Worm (Caenorhabditis elegans) whole organism, young adult: ENCODE data around the gene Y22F5A.11.

ENCODE experiments used
- C06A6.2 ChIP-seq: fragments of 200-800 bp; sonication (Bioruptor generic); conservative IDR thresholded peaks from 2 replicates; pipeline ENCODE4 v1.3.6; 2022; ENCODE audit warnings: missing genetic modification characterization, missing compliant biosample characterization
- C17E4.6 ChIP-seq: fragments of 200-800 bp; sonication (Bioruptor generic); IDR thresholded peaks from 2 replicates; pipeline ENCODE4 v1.3.6; 2022; ENCODE audit warnings: missing genetic modification reagents, missing genetic modification characterization, missing compliant biosample characterization
- D2030.7 ChIP-seq: fragments of 200-800 bp; sonication (Bioruptor generic); IDR thresholded peaks from 2 replicates; pipeline ENCODE4 v1.3.6; 2022; ENCODE audit warnings: missing genetic modification reagents, missing genetic modification characterization, missing compliant biosample characterization
- F37B4.10 ChIP-seq: fragments of 200-800 bp; sonication (Bioruptor generic); IDR thresholded peaks from 2 replicates; pipeline ENCODE4 v1.3.6; 2022; ENCODE audit warnings: missing genetic modification characterization, missing compliant biosample characterization
- F39B2.1 ChIP-seq: fragments of 200-800 bp; sonication (Bioruptor generic); IDR thresholded peaks from 2 replicates; pipeline ENCODE4 v1.3.6; 2022; ENCODE audit warnings: missing genetic modification reagents, missing genetic modification characterization, missing compliant biosample characterization
- F57A8.1 ChIP-seq: fragments of 200-800 bp; sonication (Bioruptor generic); optimal IDR thresholded peaks from 2 replicates; lab custom pipeline; 2018; ENCODE audit warnings: mild to moderate bottlenecking, missing genetic modification characterization, moderate library complexity, missing compliant biosample characterization
- K11D2.4 ChIP-seq: fragments of 200-800 bp; sonication (Bioruptor generic); IDR thresholded peaks from 2 replicates; pipeline ENCODE4 v1.3.6; 2022; ENCODE audit warnings: missing genetic modification reagents, missing genetic modification characterization, missing compliant biosample characterization
- K12H6.12 ChIP-seq: fragments of 200-800 bp; sonication (Bioruptor generic); optimal IDR thresholded peaks from 2 replicates; lab custom pipeline; 2018; ENCODE audit warnings: mild to moderate bottlenecking, missing genetic modification characterization, missing compliant biosample characterization
- T07F8.4 ChIP-seq: sonication (generic microtip); optimal IDR thresholded peaks from 2 replicates; lab custom pipeline; 2016; ENCODE audit warnings: mild to moderate bottlenecking, missing genetic modification characterization, moderate library complexity, missing compliant biosample characterization
- T26A5.8 ChIP-seq: sonication (generic microtip); optimal IDR thresholded peaks from 2 replicates; lab custom pipeline; 2016; ENCODE audit warnings: missing genetic modification characterization, missing compliant biosample characterization
- Y56A3A.18 ChIP-seq: fragments of 200-800 bp; sonication (Bioruptor generic); IDR thresholded peaks from 2 replicates; pipeline ENCODE4 v1.3.6; 2022; ENCODE audit warnings: missing genetic modification reagents, missing genetic modification characterization, missing compliant biosample characterization
- ZK185.1 ChIP-seq: sonication (generic microtip); optimal IDR thresholded peaks from 2 replicates; lab custom pipeline; 2016; ENCODE audit warnings: mild to moderate bottlenecking, missing genetic modification characterization, missing compliant biosample characterization; ENCODE audit not compliant: poor library complexity, severe bottlenecking
- atf-7 ChIP-seq: sonication (generic microtip); optimal IDR thresholded peaks from 2 replicates; lab custom pipeline; 2017; ENCODE audit warnings: mild to moderate bottlenecking, missing genetic modification characterization, missing compliant biosample characterization
- attf-5 ChIP-seq: fragments of 200-800 bp; sonication (Bioruptor generic); optimal IDR thresholded peaks from 2 replicates; lab custom pipeline; 2018; ENCODE audit warnings: mild to moderate bottlenecking, missing genetic modification characterization, missing compliant biosample characterization
- bed-1 ChIP-seq: fragments of 200-800 bp; sonication (Bioruptor generic); IDR thresholded peaks from 2 replicates; pipeline ENCODE4 v1.3.6; 2022; ENCODE audit warnings: missing genetic modification reagents, missing genetic modification characterization, missing compliant biosample characterization
- cebp-1 ChIP-seq, 2 experiments: fragments of 200-800 bp in 1 of 2; sonication (Bioruptor generic) in 1 of 2; sonication (generic microtip) in 1 of 2; IDR thresholded peaks in 1 of 2; optimal IDR thresholded peaks in 1 of 2; 2 replicates each; pipeline versions ENCODE4 v1.3.6 to Lab custom; 2017 to 2022; ENCODE audit warnings: missing compliant biosample characterization in 2 of 2, missing genetic modification characterization in 2 of 2, mild to moderate bottlenecking in 1 of 2, missing genetic modification reagents in 1 of 2, moderate library complexity in 1 of 2
- cebp-2 ChIP-seq: fragments of 200-800 bp; sonication (Bioruptor generic); IDR thresholded peaks from 2 replicates; pipeline ENCODE4 v1.3.6; 2022; ENCODE audit warnings: missing genetic modification characterization, missing compliant biosample characterization
- ceh-79 ChIP-seq: sonication (generic microtip); optimal IDR thresholded peaks from 2 replicates; lab custom pipeline; 2017; ENCODE audit warnings: mild to moderate bottlenecking, missing genetic modification characterization, missing compliant biosample characterization
- die-1 ChIP-seq: sonication (generic microtip); optimal IDR thresholded peaks from 2 replicates; lab custom pipeline; 2016; ENCODE audit warnings: missing genotype, mild to moderate bottlenecking, missing genetic modification characterization, missing compliant biosample characterization
- efl-1 ChIP-seq: fragments of 150-350 bp; optimal IDR thresholded peaks from 2 replicates; lab custom pipeline; 2014; ENCODE audit warnings: missing biosample characterization, missing genetic modification reagents, missing genetic modification characterization
- egl-18 ChIP-seq: fragments of 200-800 bp; sonication (Bioruptor generic); IDR thresholded peaks from 2 replicates; pipeline ENCODE4 v1.3.6; 2022; ENCODE audit warnings: missing genetic modification reagents, missing genetic modification characterization, missing compliant biosample characterization
- fkh-3 ChIP-seq: sonication (generic microtip); optimal IDR thresholded peaks from 2 replicates; lab custom pipeline; 2016; ENCODE audit warnings: mild to moderate bottlenecking, missing genetic modification characterization, missing compliant biosample characterization
- hlh-12 ChIP-seq: sonication (generic microtip); optimal IDR thresholded peaks from 2 replicates; lab custom pipeline; 2016; ENCODE audit warnings: missing genetic modification characterization, missing compliant biosample characterization
- hmg-1.2 ChIP-seq: fragments of 200-800 bp; sonication (Bioruptor generic); IDR thresholded peaks from 2 replicates; pipeline ENCODE4 v1.3.6; 2022; ENCODE audit warnings: missing genetic modification reagents, missing genetic modification characterization, missing compliant biosample characterization
- hrde-1 ChIP-seq: sonication (generic microtip); optimal IDR thresholded peaks from 2 replicates; lab custom pipeline; 2016; ENCODE audit warnings: missing genetic modification characterization, mild to moderate bottlenecking, missing compliant biosample characterization, moderate library complexity, missing genotype, missing genetic modification reagents, borderline replicate concordance
- hsf-1 ChIP-seq: fragments of 200-800 bp; sonication (Bioruptor generic); IDR thresholded peaks from 2 replicates; pipeline ENCODE4 v1.3.6; 2022; ENCODE audit warnings: missing genetic modification reagents, missing genetic modification characterization, missing compliant biosample characterization
- lag-1 ChIP-seq: fragments of 200-800 bp; sonication (Bioruptor generic); IDR thresholded peaks from 2 replicates; pipeline ENCODE4 v1.3.6; 2022; ENCODE audit warnings: missing genetic modification reagents, missing genetic modification characterization, missing compliant biosample characterization
- lin-35 ChIP-seq, 3 experiments: fragments of 150-350 bp in 2 of 3; sonication (generic microtip) in 1 of 3; optimal IDR thresholded peaks; 2 replicates each; lab custom pipeline; 2014 to 2018; ENCODE audit warnings: missing biosample characterization in 3 of 3, missing genetic modification characterization in 3 of 3, missing genetic modification reagents in 3 of 3
- lin-40 ChIP-seq: sonication (generic microtip); optimal IDR thresholded peaks from 2 replicates; lab custom pipeline; 2016; ENCODE audit warnings: missing genetic modification characterization, mild to moderate bottlenecking, missing compliant biosample characterization, missing genotype, missing genetic modification reagents
- lsy-27 ChIP-seq: sonication (generic microtip); optimal IDR thresholded peaks from 2 replicates; lab custom pipeline; 2017; ENCODE audit warnings: missing genetic modification characterization, mild to moderate bottlenecking, missing compliant biosample characterization, antibody characterized with exemption, missing genotype, borderline replicate concordance; ENCODE audit not compliant: insufficient read depth
- madf-8 ChIP-seq: fragments of 200-800 bp; sonication (Bioruptor generic); conservative IDR thresholded peaks from 2 replicates; pipeline ENCODE4 v1.3.6; 2022; ENCODE audit warnings: missing genetic modification reagents, missing genetic modification characterization, missing compliant biosample characterization
- nfya-2 ChIP-seq: fragments of 200-800 bp; sonication (Bioruptor generic); IDR thresholded peaks from 2 replicates; pipeline ENCODE4 v1.3.6; 2022; ENCODE audit warnings: missing genetic modification reagents, missing genetic modification characterization, missing compliant biosample characterization
- pbrm-1 ChIP-seq: fragments of 200-800 bp; sonication (Bioruptor generic); IDR thresholded peaks from 2 replicates; pipeline ENCODE4 v1.3.6; 2022; ENCODE audit warnings: missing genetic modification reagents, missing genetic modification characterization, missing compliant biosample characterization
- rcor-1 ChIP-seq: fragments of 200-800 bp; sonication (Bioruptor generic); IDR thresholded peaks from 2 replicates; pipeline ENCODE4 v1.3.6; 2022; ENCODE audit warnings: missing genetic modification reagents, missing genetic modification characterization, missing compliant biosample characterization
- rpc-1 ChIP-seq, 2 experiments: fragments of 150-350 bp in 1 of 2; sonication (generic microtip) in 1 of 2; optimal IDR thresholded peaks; 2 replicates each; lab custom pipeline; 2014 to 2018; ENCODE audit warnings: missing biosample characterization in 1 of 2, missing genetic modification characterization in 1 of 2, missing genetic modification reagents in 1 of 2, missing genotype in 1 of 2
- sdz-38 ChIP-seq: sonication (generic microtip); optimal IDR thresholded peaks from 2 replicates; lab custom pipeline; 2016; ENCODE audit warnings: missing genotype, missing genetic modification characterization, missing compliant biosample characterization
- sea-2 ChIP-seq: fragments of 200-800 bp; sonication (Bioruptor generic); IDR thresholded peaks from 2 replicates; pipeline ENCODE4 v1.3.6; 2022; ENCODE audit warnings: missing genetic modification characterization, missing compliant biosample characterization
- snpc-1.1 ChIP-seq: sonication (generic microtip); optimal IDR thresholded peaks from 2 replicates; lab custom pipeline; 2017; ENCODE audit warnings: missing genetic modification characterization, mild to moderate bottlenecking, missing compliant biosample characterization, antibody characterized with exemption, moderate library complexity, missing genotype, missing genetic modification reagents; ENCODE audit not compliant: insufficient read depth
- snpc-4 ChIP-seq, 5 experiments: fragments of 150-350 bp in 1 of 5; sonication (generic microtip) in 4 of 5; optimal IDR thresholded peaks; 2 replicates each; lab custom pipeline; 2014 to 2018; ENCODE audit warnings: missing genetic modification characterization in 5 of 5, missing biosample characterization in 3 of 5, antibody characterized with exemption in 2 of 5, mild to moderate bottlenecking in 2 of 5, missing compliant biosample characterization in 2 of 5, missing genotype in 2 of 5, moderate library complexity in 2 of 5, missing genetic modification reagents in 1 of 5
- somi-1 ChIP-seq: fragments of 200-800 bp; sonication (Bioruptor generic); optimal IDR thresholded peaks from 2 replicates; lab custom pipeline; 2018; ENCODE audit warnings: mild to moderate bottlenecking, missing genetic modification characterization, missing compliant biosample characterization
- tbp1 ChIP-seq: fragments of 200-800 bp; sonication (Bioruptor generic); optimal IDR thresholded peaks from 2 replicates; lab custom pipeline; 2018; ENCODE audit warnings: mild to moderate bottlenecking, missing genetic modification characterization, missing compliant biosample characterization
- unc-130 ChIP-seq: sonication (generic microtip); optimal IDR thresholded peaks from 2 replicates; lab custom pipeline; 2016; ENCODE audit warnings: missing genetic modification reagents, missing genetic modification characterization, missing compliant biosample characterization
- unc-62 ChIP-seq: fragments of 150-350 bp; optimal IDR thresholded peaks from 2 replicates; lab custom pipeline; 2014; ENCODE audit warnings: missing biosample characterization, missing genetic modification reagents, missing genetic modification characterization
- ztf-18 ChIP-seq: sonication (generic microtip); optimal IDR thresholded peaks from 2 replicates; lab custom pipeline; 2016; ENCODE audit warnings: missing genotype, mild to moderate bottlenecking, missing genetic modification characterization, missing compliant biosample characterization
- ztf-26 ChIP-seq: sonication (generic microtip); optimal IDR thresholded peaks from 2 replicates; lab custom pipeline; 2017; ENCODE audit warnings: missing genetic modification characterization, missing compliant biosample characterization
- ztf-28 ChIP-seq: fragments of 200-800 bp; sonication (Bioruptor generic); IDR thresholded peaks from 2 replicates; pipeline ENCODE4 v1.3.6; 2022; ENCODE audit warnings: missing genetic modification reagents, missing genetic modification characterization, missing compliant biosample characterization
- ztf-3 ChIP-seq: fragments of 200-800 bp; sonication (Bioruptor generic); optimal IDR thresholded peaks from 2 replicates; lab custom pipeline; 2018; ENCODE audit warnings: mild to moderate bottlenecking, missing genetic modification characterization, missing compliant biosample characterization

Y22F5A.11 gene

ce11 chrV:10276038-10276437, 592 bp upstream of the Y22F5A.11 start:
- TF ChIP-seq ZK185.1 (no peak), ztf-3 (GFP tag; lab: Kevin White, UChicago) (no peak), T26A5.8 (tag; lab: Kevin White, UChicago) (no peak), snpc-1.1 (tag; lab: Kevin White, UChicago) (no peak), atf-7 (tag; lab: Kevin White, UChicago) (no peak), nfya-2 (no peak), C17E4.6 (GFP tag; lab: Robert Waterston, UW) (no peak), unc-130 (no peak), D2030.7 (GFP tag; lab: Robert Waterston, UW) (no peak), ztf-26 (tag; lab: Kevin White, UChicago) (no peak), snpc-4 (GFP tag; optimal IDR thresholded peaks at IDR 0.05; lab: Kevin White, UChicago) (no peak), snpc-4 (tag; optimal IDR thresholded peaks at IDR 0.05; lab: Kevin White, UChicago) (no peak), F37B4.10 (GFP tag; lab: Robert Waterston, UW) (no peak), die-1 (no peak), attf-5 (no peak), C06A6.2 (GFP tag; lab: Robert Waterston, UW) (no peak)

DNA sequence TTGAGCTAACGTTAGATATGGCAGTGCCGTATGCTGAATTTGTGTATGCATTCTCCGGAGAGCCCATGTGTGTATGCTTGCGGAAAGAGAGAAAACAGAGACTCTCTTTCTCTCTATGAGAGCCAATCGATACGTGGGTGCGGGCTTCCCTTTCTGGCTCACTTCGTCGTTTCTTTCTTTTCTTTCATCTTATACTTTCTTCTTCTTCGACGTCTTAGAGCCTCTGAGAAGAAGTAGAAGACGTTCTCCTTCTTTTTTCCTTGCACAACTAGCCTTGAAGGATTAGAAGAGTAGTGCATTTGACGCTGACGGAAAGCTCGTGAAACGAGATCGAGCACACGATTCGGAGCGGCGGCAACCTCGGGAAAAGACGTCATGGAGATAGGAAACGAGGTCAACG, 1.6 kb downstream of the Y22F5A.11 start:
- TF ChIP-seq ZK185.1 = no peak
- TF ChIP-seq attf-5 = peak; percentile 0
- TF ChIP-seq lag-1 (GFP tag; lab: Robert Waterston, UW) = no peak
- TF ChIP-seq ceh-79 (tag; lab: Kevin White, UChicago) = no peak
- TF ChIP-seq lin-35 (GFP tag; optimal IDR thresholded peaks at IDR 0.05; lab: Kevin White, UChicago) = peak in 1 of 3 experiments; percentile 45
- no peak for TF ChIP-seq madf-8 (GFP tag; lab: Robert Waterston, UW)
- no peak for TF ChIP-seq ztf-18 (tag; lab: Kevin White, UChicago)
- 0 out of 2 replicates have a peak, but pooled peaks have one; percentile 3 for TF ChIP-seq cebp-1 (GFP tag; IDR thresholded peaks at IDR 0.05; lab: Robert Waterston, UW)
- peak; percentile 18 for TF ChIP-seq cebp-1 (tag; optimal IDR thresholded peaks at IDR 0.05; lab: Kevin White, UChicago)
- no peak for TF ChIP-seq F57A8.1
- no peak for TF ChIP-seq cebp-2 (GFP tag; lab: Robert Waterston, UW)
- no peak for TF ChIP-seq somi-1
- no peak for TF ChIP-seq hsf-1
- no peak for TF ChIP-seq ztf-28 (GFP tag; lab: Robert Waterston, UW)
- TF ChIP-seq F39B2.1 = no peak
- TF ChIP-seq pbrm-1 = no peak
- no peak for TF ChIP-seq K11D2.4 (GFP tag; lab: Robert Waterston, UW)
- TF ChIP-seq Y56A3A.18 = no peak
- peak; percentile 39 for TF ChIP-seq lin-40
- peak; percentile 26 for TF ChIP-seq K12H6.12

ce11 chrV:10270214-10270613, 5.2 kb downstream of the Y22F5A.11 start, which contains the start of gene ric-4:
Gene ric-4 (minus strand): TSS chrV:10270314.
- no peak for TF ChIP-seq bed-1
- TF ChIP-seq rcor-1 (GFP tag; lab: Robert Waterston, UW) = no peak
- no peak for TF ChIP-seq hrde-1 (tag; lab: Kevin White, UChicago)
- no peak for TF ChIP-seq T07F8.4 (tag; lab: Kevin White, UChicago)
- TF ChIP-seq efl-1 (GFP tag; lab: Kevin White, UChicago) = no peak
- no peak for TF ChIP-seq unc-62 (GFP tag; lab: Kevin White, UChicago)
- no peak for TF ChIP-seq hmg-1.2 (GFP tag; lab: Robert Waterston, UW)
- TF ChIP-seq tbp1 (GFP tag; lab: Kevin White, UChicago) = no peak
- TF ChIP-seq sdz-38 (tag; lab: Kevin White, UChicago) = no peak
- TF ChIP-seq ztf-18 (tag; lab: Kevin White, UChicago) = no peak
- TF ChIP-seq sea-2 (GFP tag; lab: Robert Waterston, UW) = no peak
- TF ChIP-seq rpc-1 (optimal IDR thresholded peaks at IDR 0.05; lab: Kevin White, UChicago) = no peak
- TF ChIP-seq rpc-1 (tag; optimal IDR thresholded peaks at IDR 0.05; lab: Kevin White, UChicago) = no peak
- no peak for TF ChIP-seq lsy-27 (tag; lab: Kevin White, UChicago)
- TF ChIP-seq ztf-28 (GFP tag; lab: Robert Waterston, UW) = no peak
- TF ChIP-seq egl-18 (GFP tag; lab: Robert Waterston, UW) = no peak
- no peak for TF ChIP-seq fkh-3 (tag; lab: Kevin White, UChicago)
- no peak for TF ChIP-seq hlh-12 (tag; lab: Kevin White, UChicago)
